Fruit fly (Drosophila melanogaster) whole organism, prepupa: ENCODE results near the gene CG34300.
A peak's percentile ranks its signal among the peaks of the same experiment; 100 is the strongest.

Experiments used
- CG15336 ChIP-seq: fragments of 200-800 bp; sonication (Bioruptor generic); IDR thresholded peaks from 2 replicates; pipeline ENCODE4 v1.3.6; 2022; ENCODE audit warnings: missing biosample characterization, missing genetic modification characterization
- CG6163 ChIP-seq: fragments of 200-800 bp; sonication (Bioruptor generic); IDR thresholded peaks from 3 replicates; pipeline ENCODE4 v1.3.6; 2022; ENCODE audit warnings: missing biosample characterization, missing genetic modification characterization
- CG9139 ChIP-seq: fragments of 200-800 bp; sonication (Bioruptor generic); optimal IDR thresholded peaks from 3 replicates; lab custom pipeline; 2017; ENCODE audit warnings: missing biosample characterization, mild to moderate bottlenecking, missing genetic modification characterization
- Eip93F ChIP-seq: fragments of 200-800 bp; sonication (Bioruptor generic); optimal IDR thresholded peaks from 2 replicates; lab custom pipeline; 2016; ENCODE audit warnings: missing biosample characterization, mild to moderate bottlenecking, missing genetic modification characterization
- Ets96B ChIP-seq: fragments of 200-800 bp; optimal IDR thresholded peaks from 2 replicates; lab custom pipeline; 2019; ENCODE audit warnings: missing biosample characterization, mild to moderate bottlenecking, missing genetic modification characterization, moderate library complexity
- Gug ChIP-seq: fragments of 200-800 bp; sonication (Bioruptor generic); IDR thresholded peaks from 2 replicates; pipeline ENCODE4 v1.3.6; 2022; ENCODE audit warnings: missing biosample characterization, missing genetic modification characterization
- Sox15 ChIP-seq: fragments of 200-800 bp; sonication (Bioruptor generic); optimal IDR thresholded peaks from 3 replicates; lab custom pipeline; 2016; ENCODE audit warnings: missing biosample characterization, missing genetic modification characterization
- dac ChIP-seq: fragments of 200-800 bp; sonication (Bioruptor generic); optimal IDR thresholded peaks from 2 replicates; lab custom pipeline; 2017; ENCODE audit warnings: missing biosample characterization, mild to moderate bottlenecking, missing genetic modification characterization
- fd85E ChIP-seq: fragments of 200-800 bp; sonication (Bioruptor generic); optimal IDR thresholded peaks from 3 replicates; lab custom pipeline; 2016; ENCODE audit warnings: missing biosample characterization, missing genetic modification characterization

DNA sequence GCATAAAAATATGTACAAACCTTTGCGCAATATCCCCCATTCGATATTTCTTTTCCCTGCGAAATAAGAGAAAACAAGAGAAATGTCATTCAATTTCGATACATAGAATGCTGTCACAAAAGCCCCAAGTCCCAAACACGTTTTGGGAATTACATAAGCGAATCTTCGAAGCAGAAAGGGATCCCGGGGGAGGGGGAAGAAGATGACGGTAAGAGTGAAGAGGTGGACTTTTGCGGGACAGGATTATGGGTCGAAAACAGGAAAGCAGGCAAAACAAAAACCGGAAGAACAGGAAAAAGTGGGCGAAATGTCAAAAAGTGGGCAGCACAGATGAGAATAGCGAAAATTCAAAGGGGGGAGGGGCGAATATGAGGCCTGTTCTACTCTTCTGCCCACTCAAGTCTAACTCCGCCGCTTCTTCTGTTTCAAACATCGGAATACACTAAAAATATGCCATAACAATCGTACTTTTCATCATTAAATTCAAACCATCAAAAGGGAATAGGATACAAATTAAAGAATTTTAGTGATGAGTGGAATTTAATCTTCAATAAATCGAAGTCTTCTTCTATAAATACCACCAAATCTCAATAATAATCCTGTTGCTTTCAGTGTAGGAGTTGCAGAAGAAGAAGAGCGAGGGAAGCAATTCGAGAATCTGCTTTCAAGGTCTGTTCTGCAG, 34.1 kb downstream of the CG34300 start:
- TF ChIP-seq Sox15 (GFP tag; lab: Kevin White, UChicago) (peak; percentile 91), CG15336 (GFP tag; lab: Robert Waterston, UW) (peak; percentile 85), Eip93F (peak; percentile 19), CG9139 (peak; percentile 93), Gug (GFP tag; lab: Robert Waterston, UW) (peak; percentile 92), fd85E (GFP tag; lab: Kevin White, UChicago) (peak; percentile 74), CG6163 (GFP tag; lab: Robert Waterston, UW) (peak; percentile 97), dac (GFP tag; lab: Kevin White, UChicago) (peak; percentile 51), Ets96B (tag; lab: Kevin White, UChicago) (peak; percentile 99)
